Worm (Caenorhabditis elegans): ENCODE measurements around the gene EGAP2.2.

Gene EGAP2.2

ce11 chrII:5229596-5229995, at the start of gene EGAP2.2:
TSS of gene EGAP2.2 (plus strand) at chrII:5229896.
- TF ChIP-seq lin-15B (tag; optimal IDR thresholded peaks at IDR 0.05) (no peak), F37D6.2 (tag; optimal IDR thresholded peaks at IDR 0.05) (no peak)

- TF ChIP-seq nhr-25 (tag; optimal IDR thresholded peaks at IDR 0.05; ENCODE audit: borderline replicate concordance, insufficient read depth) (no peak), ceh-28 (tag; optimal IDR thresholded peaks at IDR 0.05) (no peak), nhr-10 (tag; optimal IDR thresholded peaks at IDR 0.05) (no peak), aha-1 (tag) (peak; percentile 86), dmd-8 (GFP tag; IDR thresholded peaks at IDR 0.05) (no peak), mxl-2 (GFP tag; conservative IDR thresholded peaks at IDR 0.05) (no peak), nhr-28 (tag; optimal IDR thresholded peaks at IDR 0.05) (no peak), unc-130 (GFP tag; optimal IDR thresholded peaks at IDR 0.05) (no peak)
Observed at ce11 chrII:5180272-5180671, 49.4 kb upstream of the EGAP2.2 start.

DNA sequence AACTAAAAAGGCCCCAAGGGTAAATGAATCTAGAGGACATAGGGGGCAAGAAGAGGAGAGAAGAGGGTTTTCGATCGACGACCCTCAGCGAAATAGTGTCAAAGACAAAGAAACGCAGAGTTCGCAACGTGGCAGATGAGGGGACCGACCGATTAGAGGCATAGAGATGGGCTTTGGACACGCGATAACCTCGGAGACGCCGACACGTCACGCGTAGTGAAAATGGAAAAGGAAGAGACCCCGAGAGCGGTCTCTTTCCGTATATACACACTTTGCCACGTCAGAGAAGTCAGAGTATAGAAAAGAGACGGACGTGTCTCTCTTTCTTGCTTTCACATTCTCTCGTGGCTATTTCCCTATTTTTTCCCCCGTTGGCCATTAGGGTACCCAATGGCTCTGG, 48.2 kb upstream of the EGAP2.2 start:
- 0 out of 2 replicates have a peak, but pooled peaks have one; percentile 47 for TF ChIP-seq zfp-3 (GFP tag; conservative IDR thresholded peaks at IDR 0.05)
- no peak for TF ChIP-seq dmd-8 (GFP tag; IDR thresholded peaks at IDR 0.05)
- peak; percentile 72 to 93 for TF ChIP-seq mdl-1 (tag; optimal IDR thresholded peaks at IDR 0.05)
- TF ChIP-seq nhr-25 (tag; optimal IDR thresholded peaks at IDR 0.05; ENCODE audit: borderline replicate concordance, insufficient read depth), result peak; percentile 70
- no peak for TF ChIP-seq dmd-9 (GFP tag; IDR thresholded peaks at IDR 0.05)
- TF ChIP-seq nhr-6 (tag; optimal IDR thresholded peaks at IDR 0.05), result no peak
- TF ChIP-seq ama-1 (optimal IDR thresholded peaks at IDR 0.05), result no peak
- TF ChIP-seq set-16 (GFP tag; IDR thresholded peaks at IDR 0.05), result peak; percentile 59; the same call in 1 of the 2 replicates
- no peak for TF ChIP-seq unc-130 (GFP tag; optimal IDR thresholded peaks at IDR 0.05)
- TF ChIP-seq nhr-28 (tag; optimal IDR thresholded peaks at IDR 0.05), result peak; percentile 46
- TF ChIP-seq nhr-11 (tag; optimal IDR thresholded peaks at IDR 0.05), result peak; percentile 75
- TF ChIP-seq mes-2 (tag; optimal IDR thresholded peaks at IDR 0.05; ENCODE audit: poor library complexity, severe bottlenecking), result peak; percentile 56
- peak; percentile 19 for TF ChIP-seq zfp-2 (tag; optimal IDR thresholded peaks at IDR 0.05)
- TF ChIP-seq ZK546.5 (tag; optimal IDR thresholded peaks at IDR 0.05), result no peak
- TF ChIP-seq ctbp-1 (GFP tag; IDR thresholded peaks at IDR 0.05), result peak; percentile 88
- peak; percentile 94 for TF ChIP-seq hlh-30 (tag; optimal IDR thresholded peaks at IDR 0.05; ENCODE audit: insufficient read depth)
- peak in 1 of 2 experiments; percentile 58 for TF ChIP-seq hif-1 (tag; optimal IDR thresholded peaks at IDR 0.05)
- TF ChIP-seq jun-1 (tag; optimal IDR thresholded peaks at IDR 0.05), result no peak
- peak; percentile 60 for TF ChIP-seq ces-1 (GFP tag; optimal IDR thresholded peaks at IDR 0.05)
- peak; percentile 56 for TF ChIP-seq dve-1 (tag; optimal IDR thresholded peaks at IDR 0.05; ENCODE audit: insufficient read depth)
- peak; percentile 75 for TF ChIP-seq F37D6.2 (tag; optimal IDR thresholded peaks at IDR 0.05)
- no peak for TF ChIP-seq Y105C5A.15 (GFP tag; IDR thresholded peaks at IDR 0.05)
- TF ChIP-seq spr-1 (tag; optimal IDR thresholded peaks at IDR 0.05), result peak; percentile 45
- TF ChIP-seq T26A8.4 (GFP tag; IDR thresholded peaks at IDR 0.05), result 0 out of 2 replicates have a peak, but pooled peaks have one; percentile 27
- TF ChIP-seq ceh-32 (tag; optimal IDR thresholded peaks at IDR 0.05; ENCODE audit: poor library complexity), result no peak
- TF ChIP-seq ceh-20 (GFP tag; IDR thresholded peaks at IDR 0.05), result peak; percentile 67; the same call in 1 of the 2 replicates
- TF ChIP-seq ztf-11 (tag; optimal IDR thresholded peaks at IDR 0.05), result no peak
- no peak for TF ChIP-seq duxl-1 (tag; optimal IDR thresholded peaks at IDR 0.05; ENCODE audit: poor library complexity)
- no peak for TF ChIP-seq daf-16 (GFP tag; optimal IDR thresholded peaks at IDR 0.05)
- peak; percentile 1 for TF ChIP-seq daf-16 (tag; optimal IDR thresholded peaks at IDR 0.05)
- no peak for TF ChIP-seq F49E8.2 (tag; optimal IDR thresholded peaks at IDR 0.05; ENCODE audit: borderline replicate concordance)
- 0 out of 2 replicates have a peak, but pooled peaks have one; percentile 4 for TF ChIP-seq D1046.2 (GFP tag; IDR thresholded peaks at IDR 0.05)
- TF ChIP-seq unc-62 (GFP tag; optimal IDR thresholded peaks at IDR 0.05 in 1 of 2), result peak in 1 of 2 experiments; percentile 48
- no peak for TF ChIP-seq unc-62 (tag; optimal IDR thresholded peaks at IDR 0.05)
- TF ChIP-seq lin-15B (tag; optimal IDR thresholded peaks at IDR 0.05), result no peak
- TF ChIP-seq nhr-48 (tag; optimal IDR thresholded peaks at IDR 0.05), result peak; percentile 51
- no peak for TF ChIP-seq nhr-77 (tag; optimal IDR thresholded peaks at IDR 0.05)
- TF ChIP-seq zip-2 (tag; optimal IDR thresholded peaks at IDR 0.05), result no peak
- TF ChIP-seq nhr-76 (tag; optimal IDR thresholded peaks at IDR 0.05), result no peak
- TF ChIP-seq fos-1 (tag; optimal IDR thresholded peaks at IDR 0.05), result no peak
- peak; percentile 48 for TF ChIP-seq lin-38 (GFP tag; IDR thresholded peaks at IDR 0.05)
- peak; percentile 85 for TF ChIP-seq hmg-1.1 (GFP tag; IDR thresholded peaks at IDR 0.05)
- peak; percentile 55 for TF ChIP-seq fkh-10 (GFP tag; optimal IDR thresholded peaks at IDR 0.05)

Measured in whole organism, L4 larva.